Worm (Caenorhabditis elegans): ENCODE data around the gene Y66A7A.9.
A peak's percentile ranks its signal among the peaks of the same experiment; 100 is the strongest.

The Y66A7A.9 gene

DNA sequence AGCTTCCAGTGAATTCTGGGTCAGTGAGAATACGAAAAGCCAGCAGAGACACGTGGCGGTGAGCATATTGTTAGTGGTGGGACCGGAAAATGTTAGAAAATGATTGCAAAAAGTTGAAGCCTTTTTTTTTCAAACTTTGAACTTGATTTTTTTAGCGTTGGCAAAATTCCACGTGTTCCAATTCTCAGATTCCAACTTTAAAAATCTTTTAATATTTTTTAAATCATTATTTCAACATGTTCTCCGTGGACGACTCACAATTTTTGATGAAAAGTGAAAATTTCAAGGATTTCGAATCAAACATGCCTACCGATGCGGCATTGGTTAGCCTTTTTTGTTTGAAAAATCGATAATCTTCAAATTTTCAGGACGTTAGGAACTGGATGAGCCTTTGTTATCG lies at the start of gene Y66A7A.9, which contains the start of gene Y66A7A.4:
Gene Y66A7A.9, minus strand, starts transcription at position 101 of the 400 bp plus-strand sequence.
Gene Y66A7A.4, plus strand, starts transcription at position 237 of the 400 bp plus-strand sequence.
- TF ChIP-seq nhr-179 (tag; optimal IDR thresholded peaks at IDR 0.05) (no peak), aptf-2 (GFP tag; conservative IDR thresholded peaks at IDR 0.05) (no peak), snpc-4 (GFP tag; optimal IDR thresholded peaks at IDR 0.05) (no peak), snpc-4 (tag; optimal IDR thresholded peaks at IDR 0.05) (no peak), dox-1 (GFP tag; IDR thresholded peaks at IDR 0.05) (no peak), lin-26 (GFP tag; IDR thresholded peaks at IDR 0.05) (no peak), madf-8 (GFP tag; conservative IDR thresholded peaks at IDR 0.05) (no peak), lsl-1 (GFP tag; optimal IDR thresholded peaks at IDR 0.05) (no peak), sptf-2 (GFP tag; optimal IDR thresholded peaks at IDR 0.05) (no peak), F33H1.4 (GFP tag; IDR thresholded peaks at IDR 0.05) (no peak), egrh-3 (GFP tag; IDR thresholded peaks at IDR 0.05) (no peak), ets-4 (GFP tag; optimal IDR thresholded peaks at IDR 0.05) (no peak), lin-54 (GFP tag; optimal IDR thresholded peaks at IDR 0.05) (no peak), mcd-1 (GFP tag; IDR thresholded peaks at IDR 0.05) (no peak), athp-1 (tag; optimal IDR thresholded peaks at IDR 0.05) (no peak), B0261.1 (tag; optimal IDR thresholded peaks at IDR 0.05) (no peak), Y95B8A.8 (GFP tag; IDR thresholded peaks at IDR 0.05) (no peak), repo-1 (tag; optimal IDR thresholded peaks at IDR 0.05) (no peak), mel-28 (tag; optimal IDR thresholded peaks at IDR 0.05; ENCODE audit: borderline replicate concordance) (no peak)

DNA sequence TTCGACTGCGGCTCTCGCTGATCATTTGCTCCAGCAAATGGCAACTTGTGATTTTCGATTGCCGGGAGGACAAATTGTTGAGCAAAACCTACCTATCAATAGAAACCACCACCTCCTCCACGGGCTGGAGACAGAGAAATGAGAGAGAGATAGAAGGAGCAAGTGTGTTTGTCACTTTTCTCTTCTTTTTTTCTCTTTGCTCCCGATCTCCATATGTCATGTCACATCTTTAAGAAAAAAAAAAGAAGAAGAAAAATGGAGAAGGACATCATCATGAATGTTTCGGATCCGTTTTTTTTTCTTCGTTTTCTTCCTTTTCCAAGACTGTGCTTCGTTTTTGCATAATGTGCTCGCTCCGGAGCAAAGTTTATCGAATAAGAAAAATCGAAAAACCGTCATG lies 48.5 kb upstream of the Y66A7A.9 start:
- TF ChIP-seq ccch-3 (GFP tag; optimal IDR thresholded peaks at IDR 0.05) (no peak), nfya-2 (GFP tag; IDR thresholded peaks at IDR 0.05) (no peak), efl-1 (GFP tag; optimal IDR thresholded peaks at IDR 0.05) (no peak), ceh-40 (GFP tag; IDR thresholded peaks at IDR 0.05) (no peak), sea-2 (GFP tag; IDR thresholded peaks at IDR 0.05) (no peak), zfh-2 (GFP tag; conservative IDR thresholded peaks at IDR 0.05) (0 out of 2 replicates have a peak, but pooled peaks have one; percentile 8), nhr-80 (tag; optimal IDR thresholded peaks at IDR 0.05) (peak; percentile 7), chd-7 (tag; optimal IDR thresholded peaks at IDR 0.05) (no peak)

- TF ChIP-seq ama-1 (optimal IDR thresholded peaks at IDR 0.05) (no peak), ama-1 (GFP tag; optimal IDR thresholded peaks at IDR 0.05) (no peak), mcd-1 (GFP tag; IDR thresholded peaks at IDR 0.05) (0 out of 2 replicates have a peak, but pooled peaks have one; percentile 26), zfh-2 (GFP tag; conservative IDR thresholded peaks at IDR 0.05) (peak; percentile 82), attf-5 (GFP tag; optimal IDR thresholded peaks at IDR 0.05) (peak; percentile 22), cebp-1 (GFP tag; IDR thresholded peaks at IDR 0.05) (no peak), cebp-1 (tag; optimal IDR thresholded peaks at IDR 0.05) (peak; percentile 42), dox-1 (GFP tag; IDR thresholded peaks at IDR 0.05) (peak; percentile 10; the same call in 1 of the 2 replicates), nhr-80 (tag; optimal IDR thresholded peaks at IDR 0.05) (peak; percentile 61), bed-2 (GFP tag; IDR thresholded peaks at IDR 0.05) (no peak), Y53G8AR.9 (GFP tag; conservative IDR thresholded peaks at IDR 0.05) (no peak), akir-1 (GFP tag; optimal IDR thresholded peaks at IDR 0.05) (no peak), ceh-58 (GFP tag; IDR thresholded peaks at IDR 0.05) (no peak)
These were observed 47.5 kb upstream of the Y66A7A.9 start for ce11 chrIII:11659804-11660203.

Data from whole organism, young adult.